Worm (Caenorhabditis elegans) whole organism, L1 larva: ENCODE results near the gene sir-2.3.
A peak's percentile ranks its signal among the peaks of the same experiment; 100 is the strongest.

Source experiments
- C04F5.9 ChIP-seq: sonication (generic microtip); optimal IDR thresholded peaks from 2 replicates; lab custom pipeline; 2016; ENCODE audit warnings: missing genetic modification characterization, missing compliant biosample characterization
- C34B4.2 ChIP-seq: sonication (generic microtip); optimal IDR thresholded peaks from 2 replicates; lab custom pipeline; 2017; ENCODE audit warnings: mild to moderate bottlenecking, missing genetic modification characterization, missing compliant biosample characterization
- F16B12.6 ChIP-seq: fragments of 150-350 bp; optimal IDR thresholded peaks from 2 replicates; lab custom pipeline; 2014; ENCODE audit warnings: missing biosample characterization, missing genetic modification characterization
- Y116A8C.19 ChIP-seq: sonication (generic microtip); optimal IDR thresholded peaks from 2 replicates; lab custom pipeline; 2016; ENCODE audit warnings: missing compliant biosample characterization, missing genetic modification characterization, borderline replicate concordance
- aha-1 ChIP-seq: fragments of 150-350 bp; optimal IDR thresholded peaks from 2 replicates; lab custom pipeline; 2014; ENCODE audit warnings: missing biosample characterization, missing genetic modification characterization
- alr-1 ChIP-seq: fragments of 200-800 bp; sonication (Bioruptor generic); optimal IDR thresholded peaks from 2 replicates; lab custom pipeline; 2018; ENCODE audit warnings: borderline replicate concordance, mild to moderate bottlenecking, missing genetic modification characterization, missing compliant biosample characterization
- aly-2 ChIP-seq: fragments of 150-350 bp; optimal IDR thresholded peaks from 2 replicates; lab custom pipeline; 2014; ENCODE audit warnings: missing biosample characterization, missing genetic modification characterization
- ama-1 ChIP-seq: fragments of 150-350 bp; optimal IDR thresholded peaks from 2 replicates; lab custom pipeline; 2014
- ceh-63 ChIP-seq: fragments of 200-800 bp; sonication (Bioruptor generic); optimal IDR thresholded peaks from 2 replicates; lab custom pipeline; 2018; ENCODE audit warnings: mild to moderate bottlenecking, missing genetic modification characterization, missing compliant biosample characterization
- ceh-82 ChIP-seq, 3 experiments: fragments of 150-350 bp in 1 of 3; sonication (generic microtip) in 2 of 3; optimal IDR thresholded peaks; 2 replicates each; lab custom pipeline; 2014 to 2017; ENCODE audit warnings: missing biosample characterization in 3 of 3, missing genetic modification characterization in 3 of 3
- ceh-88 ChIP-seq: fragments of 200-800 bp; sonication (Bioruptor generic); IDR thresholded peaks from 2 replicates; pipeline ENCODE4 v1.3.6; 2022; ENCODE audit warnings: missing genetic modification characterization, missing compliant biosample characterization
- ces-1 ChIP-seq: fragments of 150-350 bp; optimal IDR thresholded peaks from 2 replicates; lab custom pipeline; 2014; ENCODE audit warnings: missing biosample characterization, missing genetic modification reagents, missing genetic modification characterization
- dsc-1 ChIP-seq: sonication (generic microtip); optimal IDR thresholded peaks from 2 replicates; lab custom pipeline; 2016; ENCODE audit warnings: mild to moderate bottlenecking, missing genetic modification characterization, missing compliant biosample characterization
- efl-1 ChIP-seq, 4 experiments: fragments of 150-350 bp; optimal IDR thresholded peaks in 3 of 4; peaks in 1 of 4; 1 replicate in 1 of 4; 2 replicates in 3 of 4; lab custom pipeline; 2014; ENCODE audit warnings: missing biosample characterization in 2 of 4, missing genetic modification characterization in 2 of 4, missing genetic modification reagents in 2 of 4
- egl-27 ChIP-seq, 2 experiments: fragments of 150-350 bp in 1 of 2; sonication (generic microtip); optimal IDR thresholded peaks; 3 replicates each; lab custom pipeline; 2017 to 2018; ENCODE audit warnings: missing biosample characterization in 2 of 2, missing genetic modification characterization in 2 of 2, missing genetic modification reagents in 2 of 2
- elt-2 ChIP-seq: sonication (generic microtip); optimal IDR thresholded peaks from 2 replicates; lab custom pipeline; 2016; ENCODE audit warnings: missing genetic modification characterization, mild to moderate bottlenecking, inconsistent platforms, missing compliant biosample characterization, missing genetic modification reagents
- ets-5 ChIP-seq: fragments of 200-800 bp; sonication (Bioruptor generic); IDR thresholded peaks from 2 replicates; pipeline ENCODE4 v1.3.6; 2022; ENCODE audit warnings: missing genetic modification characterization, missing compliant biosample characterization
- fkh-8 ChIP-seq: sonication (generic microtip); optimal IDR thresholded peaks from 2 replicates; lab custom pipeline; 2016; ENCODE audit warnings: mild to moderate bottlenecking, missing genetic modification characterization, missing compliant biosample characterization
- fos-1 ChIP-seq: fragments of 150-350 bp; optimal IDR thresholded peaks from 2 replicates; lab custom pipeline; 2014; ENCODE audit warnings: missing biosample characterization, missing genetic modification characterization
- hlh-4 ChIP-seq: sonication (generic microtip); optimal IDR thresholded peaks from 2 replicates; lab custom pipeline; 2016; ENCODE audit warnings: mild to moderate bottlenecking, missing genetic modification characterization, missing compliant biosample characterization
- hpl-2 ChIP-seq: fragments of 150-350 bp; optimal IDR thresholded peaks from 2 replicates; lab custom pipeline; 2014; ENCODE audit warnings: missing biosample characterization, missing genetic modification reagents, missing genetic modification characterization
- jun-1 ChIP-seq: fragments of 150-350 bp; optimal IDR thresholded peaks from 2 replicates; lab custom pipeline; 2014; ENCODE audit warnings: missing biosample characterization, missing genetic modification reagents, missing genetic modification characterization
- lin-14 ChIP-seq: fragments of 200-800 bp; sonication (Bioruptor generic); optimal IDR thresholded peaks from 2 replicates; lab custom pipeline; 2018; ENCODE audit warnings: mild to moderate bottlenecking, missing genetic modification characterization, moderate library complexity, missing compliant biosample characterization
- lin-35 ChIP-seq, 2 experiments: fragments of 150-350 bp; optimal IDR thresholded peaks; 2 replicates each; lab custom pipeline; 2014; ENCODE audit warnings: missing biosample characterization in 2 of 2, missing genetic modification characterization in 2 of 2, missing genetic modification reagents in 2 of 2
- lin-39 ChIP-seq: fragments of 150-350 bp; optimal IDR thresholded peaks from 2 replicates; lab custom pipeline; 2014; ENCODE audit warnings: missing biosample characterization, missing genetic modification reagents, missing genetic modification characterization
- lsy-2 ChIP-seq, 2 experiments: fragments of 150-350 bp; optimal IDR thresholded peaks; 2 replicates each; lab custom pipeline; 2014; ENCODE audit warnings: missing biosample characterization in 2 of 2, missing genetic modification characterization in 2 of 2
- mab-9 ChIP-seq: fragments of 200-800 bp; sonication (Bioruptor generic); IDR thresholded peaks from 2 replicates; pipeline ENCODE4 v1.3.6; 2022; ENCODE audit warnings: missing genetic modification reagents, missing genetic modification characterization, missing compliant biosample characterization
- mep-1 ChIP-seq: fragments of 150-350 bp; optimal IDR thresholded peaks from 2 replicates; lab custom pipeline; 2014; ENCODE audit warnings: missing biosample characterization, missing genetic modification characterization
- nhr-19 ChIP-seq: fragments of 200-800 bp; sonication (Bioruptor generic); conservative IDR thresholded peaks from 2 replicates; pipeline ENCODE4 v1.3.6; 2022; ENCODE audit warnings: missing genetic modification characterization, missing compliant biosample characterization
- nhr-20 ChIP-seq: sonication (generic microtip); optimal IDR thresholded peaks from 2 replicates; lab custom pipeline; 2016; ENCODE audit warnings: mild to moderate bottlenecking, missing genetic modification characterization, missing compliant biosample characterization
- nhr-237 ChIP-seq: fragments of 150-350 bp; optimal IDR thresholded peaks from 2 replicates; lab custom pipeline; 2014; ENCODE audit warnings: missing biosample characterization, missing genetic modification characterization
- nhr-28 ChIP-seq: fragments of 150-350 bp; optimal IDR thresholded peaks from 2 replicates; lab custom pipeline; 2014; ENCODE audit warnings: missing biosample characterization, missing genetic modification characterization
- nhr-47 ChIP-seq: sonication (generic microtip); optimal IDR thresholded peaks from 2 replicates; lab custom pipeline; 2016; ENCODE audit warnings: mild to moderate bottlenecking, missing genetic modification characterization, moderate library complexity, missing compliant biosample characterization
- nhr-71 ChIP-seq: sonication (generic microtip); optimal IDR thresholded peaks from 2 replicates; lab custom pipeline; 2016; ENCODE audit warnings: mild to moderate bottlenecking, missing genetic modification characterization, moderate library complexity, missing compliant biosample characterization
- nhr-85 ChIP-seq: sonication (generic microtip); peaks from one replicate; lab custom pipeline; 2016; ENCODE audit warnings: missing genetic modification characterization, inconsistent platforms, missing compliant biosample characterization
- nhr-90 ChIP-seq: sonication (generic microtip); optimal IDR thresholded peaks from 2 replicates; lab custom pipeline; 2016; ENCODE audit warnings: mild to moderate bottlenecking, missing genetic modification characterization, missing compliant biosample characterization; ENCODE audit not compliant: poor library complexity
- rnt-1 ChIP-seq: sonication (generic microtip); optimal IDR thresholded peaks from 2 replicates; lab custom pipeline; 2016; ENCODE audit warnings: mild to moderate bottlenecking, missing genetic modification characterization, moderate library complexity, missing compliant biosample characterization
- snpc-4 ChIP-seq: fragments of 150-350 bp; optimal IDR thresholded peaks from 2 replicates; lab custom pipeline; 2014; ENCODE audit warnings: missing biosample characterization, missing genetic modification characterization
- sptf-1 ChIP-seq: fragments of 150-350 bp; optimal IDR thresholded peaks from 2 replicates; lab custom pipeline; 2014; ENCODE audit warnings: missing biosample characterization, missing genetic modification characterization
- swsn-7 ChIP-seq: sonication (generic microtip); optimal IDR thresholded peaks from 2 replicates; lab custom pipeline; 2016; ENCODE audit warnings: missing genetic modification characterization, missing compliant biosample characterization
- tbx-2 ChIP-seq: sonication (generic microtip); optimal IDR thresholded peaks from 2 replicates; lab custom pipeline; 2016; ENCODE audit warnings: missing genetic modification characterization, missing compliant biosample characterization
- tlp-1 ChIP-seq: fragments of 150-350 bp; optimal IDR thresholded peaks from 2 replicates; lab custom pipeline; 2014; ENCODE audit warnings: missing biosample characterization, missing genetic modification characterization
- unc-130 ChIP-seq: fragments of 150-350 bp; optimal IDR thresholded peaks from 2 replicates; lab custom pipeline; 2017; ENCODE audit warnings: missing biosample characterization, missing genetic modification characterization, inconsistent platforms
- unc-62 ChIP-seq: fragments of 150-350 bp; optimal IDR thresholded peaks from 2 replicates; lab custom pipeline; 2014; ENCODE audit warnings: missing biosample characterization, missing genetic modification reagents, missing genetic modification characterization
- unc-98 ChIP-seq: fragments of 200-800 bp; sonication (Bioruptor generic); IDR thresholded peaks from 2 replicates; pipeline ENCODE4 v1.3.6; 2022; ENCODE audit warnings: missing genetic modification characterization, missing compliant biosample characterization
- zag-1 ChIP-seq: fragments of 150-350 bp; optimal IDR thresholded peaks from 2 replicates; lab custom pipeline; 2014; ENCODE audit warnings: missing biosample characterization, missing genetic modification characterization
- ztf-4 ChIP-seq: fragments of 150-350 bp; optimal IDR thresholded peaks from 2 replicates; lab custom pipeline; 2014; ENCODE audit warnings: missing biosample characterization, missing genetic modification characterization

Gene sir-2.3

ce11 chrX:13350804-13351747, 19.6 kb downstream of the sir-2.3 start, which contains the start of gene mxl-3 (continued):
- TF ChIP-seq egl-27 (tag; optimal IDR thresholded peaks at IDR 0.05; lab: Kevin White, UChicago) (peak in 1 of 2 experiments; percentile 29), snpc-4 (tag; lab: Kevin White, UChicago) (no peak), nhr-90 (tag; lab: Kevin White, UChicago) (peak; percentile 57), ztf-4 (tag; lab: Kevin White, UChicago) (peak; percentile 9), lin-39 (no peak), C34B4.2 (tag; lab: Kevin White, UChicago) (no peak), ceh-88 (GFP tag; lab: Robert Waterston, UW) (no peak), nhr-71 (peak; percentile 76), unc-62 (no peak), fos-1 (tag; lab: Kevin White, UChicago) (no peak), ces-1 (GFP tag; lab: Kevin White, UChicago) (no peak), aha-1 (no peak), Y116A8C.19 (tag; lab: Kevin White, UChicago) (no peak), nhr-20 (tag; lab: Kevin White, UChicago) (peak; percentile 67), nhr-28 (tag; lab: Kevin White, UChicago) (no peak), lsy-2 (tag; optimal IDR thresholded peaks at IDR 0.05; lab: Kevin White, UChicago) (peak in 1 of 2 experiments; percentile 18), tlp-1 (tag; lab: Kevin White, UChicago) (no peak), C04F5.9 (tag; lab: Kevin White, UChicago) (no peak), nhr-85 (tag; lab: Kevin White, UChicago) (peak; percentile 80), nhr-19 (GFP tag; lab: Robert Waterston, UW) (peak; percentile 88), nhr-47 (tag; lab: Kevin White, UChicago) (peak; percentile 46), F16B12.6 (no peak), dsc-1 (tag; lab: Kevin White, UChicago) (peak; percentile 2), rnt-1 (peak; percentile 63), fkh-8 (tag; lab: Kevin White, UChicago) (no peak), zag-1 (tag; lab: Kevin White, UChicago) (no peak), ceh-82 (tag; optimal IDR thresholded peaks at IDR 0.05; lab: Kevin White, UChicago) (no peak), nhr-237 (no peak), sptf-1 (tag; lab: Kevin White, UChicago) (no peak), aly-2 (tag; lab: Kevin White, UChicago) (no peak), alr-1 (tag; lab: Kevin White, UChicago) (no peak), unc-98 (GFP tag; lab: Robert Waterston, UW) (no peak), mep-1 (peak; percentile 41), unc-130 (tag; lab: Kevin White, UChicago) (no peak), hlh-4 (tag; lab: Kevin White, UChicago) (no peak), ceh-63 (no peak), mab-9 (no peak), lin-35 (GFP tag; optimal IDR thresholded peaks at IDR 0.05; lab: Kevin White, UChicago) (peak in 1 of 2 experiments; percentile 30), jun-1 (tag; lab: Kevin White, UChicago) (no peak), swsn-7 (tag; lab: Kevin White, UChicago) (no peak), hpl-2 (GFP tag; lab: Kevin White, UChicago) (no peak), tbx-2 (tag; lab: Kevin White, UChicago) (peak; percentile 66), lin-14 (peak; percentile 54), ets-5 (GFP tag; lab: Robert Waterston, UW) (no peak), elt-2 (tag; lab: Kevin White, UChicago) (peak; percentile 41), ama-1 (peak; percentile 56), efl-1 (optimal IDR thresholded peaks at IDR 0.05; lab: Kevin White, UChicago) (no peak), efl-1 (GFP tag; optimal IDR thresholded peaks at IDR 0.05 in 1 of 2; lab: Kevin White, UChicago) (peak in 1 of 2 experiments; percentile 69)
